Fruit fly (Drosophila melanogaster) whole organism: ENCODE measurements around the gene CG17819.

Experiments
- CG8478 ChIP-seq: fragments of >200 bp; optimal IDR thresholded peaks from 2 replicates; lab custom pipeline; 2018; ENCODE audit warnings: inconsistent platforms
- Dll ChIP-seq: fragments of >200 bp; optimal IDR thresholded peaks from 2 replicates; lab custom pipeline; 2017
- EcR ChIP-seq, 2 experiments: fragments of >200 bp; optimal IDR thresholded peaks; 2 replicates each; lab custom pipeline; 2017; ENCODE audit warnings: missing biosample characterization in 2 of 2, missing genetic modification characterization in 2 of 2, missing genetic modification reagents in 2 of 2
- pan ChIP-seq: fragments of >200 bp; optimal IDR thresholded peaks from 2 replicates; lab custom pipeline; 2017
- psq ChIP-seq: fragments of >200 bp; optimal IDR thresholded peaks from 2 replicates; lab custom pipeline; 2017
- usp ChIP-seq: fragments of >200 bp; optimal IDR thresholded peaks from 2 replicates; lab custom pipeline; 2017; ENCODE audit warnings: missing biosample characterization, missing genetic modification characterization, mixed read lengths

- TF ChIP-seq pan (lab: Kevin White, UChicago) = no peak
- no peak for TF ChIP-seq EcR (GFP tag; optimal IDR thresholded peaks at IDR 0.05; lab: Kevin White, UChicago)
- no peak for TF ChIP-seq usp (GFP tag; lab: Kevin White, UChicago)
- TF ChIP-seq Dll (lab: Kevin White, UChicago) = no peak
- TF ChIP-seq CG8478 (lab: Kevin White, UChicago) = no peak
- TF ChIP-seq psq = no peak
Measured at dm6 chr3R:21920495-21920894, 35.1 kb upstream of the CG17819 start.
